Fruit fly (Drosophila melanogaster) whole organism, prepupa: ENCODE results near the gene CG31465.

Experiments used
- CG10631 ChIP-seq: fragments of 200-800 bp; sonication (Bioruptor generic); optimal IDR thresholded peaks from 2 replicates; lab custom pipeline; 2016; ENCODE audit warnings: missing biosample characterization, missing genetic modification characterization
- CG10669 ChIP-seq: fragments of 200-800 bp; sonication (Bioruptor generic); optimal IDR thresholded peaks from 3 replicates; lab custom pipeline; 2018; ENCODE audit warnings: missing biosample characterization, mild to moderate bottlenecking, missing genetic modification characterization, moderate library complexity
- CG11762 ChIP-seq: fragments of 200-800 bp; sonication (Bioruptor generic); optimal IDR thresholded peaks from 3 replicates; lab custom pipeline; 2016; ENCODE audit warnings: missing biosample characterization, missing genetic modification characterization; ENCODE audit not compliant: insufficient read depth
- CG11902 ChIP-seq: fragments of 200-800 bp; sonication (Bioruptor generic); optimal IDR thresholded peaks from 3 replicates; lab custom pipeline; 2016; ENCODE audit warnings: missing biosample characterization, missing genetic modification characterization
- CG15336 ChIP-seq: fragments of 200-800 bp; sonication (Bioruptor generic); IDR thresholded peaks from 2 replicates; pipeline ENCODE4 v1.3.6; 2022; ENCODE audit warnings: missing biosample characterization, missing genetic modification characterization
- CG16779 ChIP-seq: fragments of 200-800 bp; sonication (Bioruptor generic); optimal IDR thresholded peaks from 3 replicates; lab custom pipeline; 2017; ENCODE audit warnings: missing biosample characterization, mild to moderate bottlenecking, missing genetic modification characterization
- CG31627 ChIP-seq: fragments of 200-800 bp; sonication (Bioruptor generic); optimal IDR thresholded peaks from 3 replicates; lab custom pipeline; 2016; ENCODE audit warnings: missing biosample characterization, missing genetic modification characterization
- CG34406 ChIP-seq: fragments of 200-800 bp; sonication (Bioruptor generic); optimal IDR thresholded peaks from 3 replicates; lab custom pipeline; 2016; ENCODE audit warnings: missing biosample characterization, missing genetic modification characterization
- CG3919 ChIP-seq: fragments of 200-800 bp; sonication (Bioruptor generic); optimal IDR thresholded peaks from 3 replicates; lab custom pipeline; 2016; ENCODE audit warnings: missing biosample characterization, missing genetic modification characterization
- CG4318 ChIP-seq: fragments of 200-800 bp; sonication (Bioruptor generic); optimal IDR thresholded peaks from 3 replicates; lab custom pipeline; 2017; ENCODE audit warnings: missing biosample characterization, mild to moderate bottlenecking, missing genetic modification characterization
- CG6163 ChIP-seq: fragments of 200-800 bp; sonication (Bioruptor generic); IDR thresholded peaks from 3 replicates; pipeline ENCODE4 v1.3.6; 2022; ENCODE audit warnings: missing biosample characterization, missing genetic modification characterization
- CG6276 ChIP-seq: fragments of 200-800 bp; sonication (Bioruptor generic); optimal IDR thresholded peaks from 2 replicates; lab custom pipeline; 2017; ENCODE audit warnings: missing biosample characterization, mild to moderate bottlenecking, missing genetic modification characterization
- CG6792 ChIP-seq: fragments of 200-800 bp; sonication (Bioruptor generic); optimal IDR thresholded peaks from 3 replicates; lab custom pipeline; 2016; ENCODE audit warnings: missing biosample characterization, missing genetic modification characterization
- CG6808 ChIP-seq: fragments of 200-800 bp; sonication (Bioruptor generic); optimal IDR thresholded peaks from 3 replicates; lab custom pipeline; 2017; ENCODE audit warnings: missing biosample characterization, missing genetic modification characterization, mild to moderate bottlenecking, moderate library complexity, missing genetic modification reagents
- CG6854 ChIP-seq: fragments of 200-800 bp; sonication (Bioruptor generic); optimal IDR thresholded peaks from 2 replicates; lab custom pipeline; 2017; ENCODE audit warnings: missing biosample characterization, mild to moderate bottlenecking, missing genetic modification characterization
- CG7368 ChIP-seq: fragments of 200-800 bp; sonication (Bioruptor generic); optimal IDR thresholded peaks from 3 replicates; lab custom pipeline; 2016; ENCODE audit warnings: missing biosample characterization, missing genetic modification characterization
- CG8319 ChIP-seq: fragments of 200-800 bp; sonication (Bioruptor generic); optimal IDR thresholded peaks from 3 replicates; lab custom pipeline; 2016; ENCODE audit warnings: missing biosample characterization, missing genetic modification characterization
- CG9139 ChIP-seq: fragments of 200-800 bp; sonication (Bioruptor generic); optimal IDR thresholded peaks from 3 replicates; lab custom pipeline; 2017; ENCODE audit warnings: missing biosample characterization, mild to moderate bottlenecking, missing genetic modification characterization
- Eip75B ChIP-seq: fragments of 200-800 bp; sonication (Bioruptor generic); optimal IDR thresholded peaks from 3 replicates; lab custom pipeline; 2016; ENCODE audit warnings: missing biosample characterization, missing genetic modification characterization
- Eip93F ChIP-seq: fragments of 200-800 bp; sonication (Bioruptor generic); optimal IDR thresholded peaks from 2 replicates; lab custom pipeline; 2016; ENCODE audit warnings: missing biosample characterization, mild to moderate bottlenecking, missing genetic modification characterization
- Ets21C ChIP-seq: fragments of 200-800 bp; sonication (Bioruptor generic); optimal IDR thresholded peaks from 3 replicates; lab custom pipeline; 2016; ENCODE audit warnings: missing biosample characterization, missing genetic modification characterization
- Ets96B ChIP-seq: fragments of 200-800 bp; optimal IDR thresholded peaks from 2 replicates; lab custom pipeline; 2019; ENCODE audit warnings: missing biosample characterization, mild to moderate bottlenecking, missing genetic modification characterization, moderate library complexity
- Gug ChIP-seq: fragments of 200-800 bp; sonication (Bioruptor generic); IDR thresholded peaks from 2 replicates; pipeline ENCODE4 v1.3.6; 2022; ENCODE audit warnings: missing biosample characterization, missing genetic modification characterization
- Hr38 ChIP-seq: sonication (Bioruptor generic); optimal IDR thresholded peaks from 2 replicates; lab custom pipeline; 2016; ENCODE audit warnings: missing biosample characterization, missing genetic modification characterization
- Hr39 ChIP-seq: fragments of 200-800 bp; sonication (Bioruptor generic); optimal IDR thresholded peaks from 2 replicates; lab custom pipeline; 2016; ENCODE audit warnings: missing biosample characterization, missing genetic modification characterization
- Hr4 ChIP-seq: fragments of 200-800 bp; sonication (Bioruptor generic); optimal IDR thresholded peaks from 3 replicates; lab custom pipeline; 2016; ENCODE audit warnings: missing biosample characterization, missing genetic modification characterization
- Lpt ChIP-seq: fragments of 200-800 bp; sonication (Bioruptor generic); optimal IDR thresholded peaks from 3 replicates; lab custom pipeline; 2016; ENCODE audit warnings: missing biosample characterization, missing genetic modification characterization
- OdsH ChIP-seq: fragments of 200-800 bp; sonication (Bioruptor generic); optimal IDR thresholded peaks from 3 replicates; lab custom pipeline; 2016; ENCODE audit warnings: missing biosample characterization, missing genetic modification characterization
- Smox ChIP-seq: fragments of 200-800 bp; sonication (Bioruptor generic); optimal IDR thresholded peaks from 3 replicates; lab custom pipeline; 2016; ENCODE audit warnings: missing biosample characterization, missing genetic modification characterization
- Sox102F ChIP-seq: fragments of 200-800 bp; sonication (Bioruptor generic); optimal IDR thresholded peaks from 2 replicates; lab custom pipeline; 2016; ENCODE audit warnings: missing biosample characterization, mild to moderate bottlenecking, missing genetic modification characterization
- Sox14 ChIP-seq: fragments of 200-800 bp; sonication (Bioruptor generic); optimal IDR thresholded peaks from 3 replicates; lab custom pipeline; 2016; ENCODE audit warnings: missing biosample characterization, missing genetic modification characterization
- Sox15 ChIP-seq: fragments of 200-800 bp; sonication (Bioruptor generic); optimal IDR thresholded peaks from 3 replicates; lab custom pipeline; 2016; ENCODE audit warnings: missing biosample characterization, missing genetic modification characterization
- acj6 ChIP-seq: fragments of 200-800 bp; sonication (Bioruptor generic); optimal IDR thresholded peaks from 3 replicates; lab custom pipeline; 2016; ENCODE audit warnings: missing biosample characterization, missing genetic modification characterization
- cyc ChIP-seq: fragments of 200-800 bp; sonication (Bioruptor generic); optimal IDR thresholded peaks from 3 replicates; lab custom pipeline; 2016; ENCODE audit warnings: missing biosample characterization, missing genetic modification characterization
- dsx ChIP-seq: fragments of 200-800 bp; optimal IDR thresholded peaks from 3 replicates; lab custom pipeline; 2019; ENCODE audit warnings: missing biosample characterization, mild to moderate bottlenecking, missing genetic modification characterization, moderate library complexity; ENCODE audit not compliant: poor library complexity, severe bottlenecking
- esn ChIP-seq: fragments of 200-800 bp; sonication (Bioruptor generic); optimal IDR thresholded peaks from 2 replicates; lab custom pipeline; 2016; ENCODE audit warnings: missing biosample characterization, mild to moderate bottlenecking, missing genetic modification characterization, moderate library complexity
- fd59A ChIP-seq: fragments of 200-800 bp; sonication (Bioruptor generic); optimal IDR thresholded peaks from 2 replicates; lab custom pipeline; 2017; ENCODE audit warnings: missing biosample characterization, mild to moderate bottlenecking, missing genetic modification characterization, missing genetic modification reagents
- fd85E ChIP-seq: fragments of 200-800 bp; sonication (Bioruptor generic); optimal IDR thresholded peaks from 3 replicates; lab custom pipeline; 2016; ENCODE audit warnings: missing biosample characterization, missing genetic modification characterization
- fkh ChIP-seq: fragments of 200-800 bp; sonication (Bioruptor generic); optimal IDR thresholded peaks from 3 replicates; lab custom pipeline; 2017; ENCODE audit warnings: missing biosample characterization, mild to moderate bottlenecking, missing genetic modification characterization, moderate library complexity
- lz ChIP-seq: fragments of 200-800 bp; sonication (Bioruptor generic); optimal IDR thresholded peaks from 3 replicates; lab custom pipeline; 2016; ENCODE audit warnings: missing biosample characterization, missing genetic modification characterization
- pdm3 ChIP-seq: fragments of 200-800 bp; sonication (Bioruptor generic); optimal IDR thresholded peaks from 3 replicates; lab custom pipeline; 2016; ENCODE audit warnings: missing biosample characterization, missing genetic modification characterization
- salr ChIP-seq, 2 experiments: fragments of 200-800 bp; sonication (Bioruptor generic); optimal IDR thresholded peaks; 3 replicates each; lab custom pipeline; 2016 to 2018; ENCODE audit warnings: missing biosample characterization in 2 of 2, missing genetic modification characterization in 2 of 2, mild to moderate bottlenecking in 1 of 2
- spab ChIP-seq: fragments of 200-800 bp; sonication (Bioruptor generic); optimal IDR thresholded peaks from 2 replicates; lab custom pipeline; 2017; ENCODE audit warnings: missing biosample characterization, mild to moderate bottlenecking, missing genetic modification characterization, missing genetic modification reagents
- ss ChIP-seq, 2 experiments: fragments of 200-800 bp; sonication (Bioruptor generic); optimal IDR thresholded peaks; 2 replicates in 1 of 2; 3 replicates in 1 of 2; lab custom pipeline; 2017 to 2018; ENCODE audit warnings: mild to moderate bottlenecking in 2 of 2, missing biosample characterization in 2 of 2, missing genetic modification characterization in 2 of 2, moderate library complexity in 1 of 2
- svp ChIP-seq: fragments of 200-800 bp; sonication (Bioruptor generic); peaks from one replicate; lab custom pipeline; 2016; ENCODE audit warnings: missing biosample characterization, missing genetic modification characterization
- topi ChIP-seq: fragments of 200-800 bp; sonication (Bioruptor generic); optimal IDR thresholded peaks from 3 replicates; lab custom pipeline; 2016; ENCODE audit warnings: missing biosample characterization, missing genetic modification characterization
- vri ChIP-seq: fragments of 200-800 bp; sonication (Bioruptor generic); optimal IDR thresholded peaks from 3 replicates; lab custom pipeline; 2016; ENCODE audit warnings: missing biosample characterization, mild to moderate bottlenecking, missing genetic modification characterization

The CG31465 gene

dm6 chr3R:21887588-21888007 lies 7.0 kb downstream of the CG31465 start (continued):
- TF ChIP-seq Hr38 (GFP tag; lab: Kevin White, UChicago) = no peak
- TF ChIP-seq CG3919 = peak; percentile 66
- peak; percentile 47 for TF ChIP-seq Sox14 (GFP tag; lab: Kevin White, UChicago)
- no peak for TF ChIP-seq Lpt (GFP tag; lab: Kevin White, UChicago)
- TF ChIP-seq CG10631 = peak; percentile 25
- TF ChIP-seq ss (GFP tag; optimal IDR thresholded peaks at IDR 0.05; lab: Kevin White, UChicago) = no peak
- TF ChIP-seq Ets96B (tag; lab: Kevin White, UChicago) = no peak
- peak; percentile 74 for TF ChIP-seq svp (GFP tag; lab: Kevin White, UChicago)
- peak; percentile 20 for TF ChIP-seq CG16779 (tag; lab: Kevin White, UChicago)
- peak; percentile 73 for TF ChIP-seq topi (GFP tag; lab: Kevin White, UChicago)
- TF ChIP-seq Eip93F (GFP tag; lab: Kevin White, UChicago) = no peak
- peak; percentile 56 for TF ChIP-seq CG6163
- no peak for TF ChIP-seq Hr39 (GFP tag; lab: Kevin White, UChicago)
- TF ChIP-seq CG34406 (GFP tag; lab: Kevin White, UChicago) = no peak
- TF ChIP-seq Eip75B (GFP tag; lab: Kevin White, UChicago) = peak; percentile 8
- peak; percentile 64 for TF ChIP-seq CG15336
- TF ChIP-seq Hr4 (GFP tag; lab: Kevin White, UChicago) = peak; percentile 27
- peak; percentile 18 for TF ChIP-seq CG11762
- TF ChIP-seq CG6808 (GFP tag; lab: Kevin White, UChicago) = peak; percentile 37
- TF ChIP-seq CG7368 (GFP tag; lab: Kevin White, UChicago) = peak; percentile 56
- TF ChIP-seq lz (GFP tag; lab: Kevin White, UChicago) = peak; percentile 69
- no peak for TF ChIP-seq CG4318
- peak; percentile 11 for TF ChIP-seq spab (GFP tag; lab: Kevin White, UChicago)
- TF ChIP-seq cyc (GFP tag; lab: Kevin White, UChicago) = peak; percentile 65
- peak; percentile 29; the same call in 1 of the 2 replicates for TF ChIP-seq Gug
- TF ChIP-seq acj6 = peak; percentile 50
- TF ChIP-seq fd59A (GFP tag; lab: Kevin White, UChicago) = no peak
- TF ChIP-seq CG10669 (GFP tag; lab: Kevin White, UChicago) = no peak
- TF ChIP-seq Sox102F = no peak
- peak; percentile 17 for TF ChIP-seq OdsH (GFP tag; lab: Kevin White, UChicago)
- TF ChIP-seq CG6792 = peak; percentile 33
- TF ChIP-seq CG6276 (GFP tag; lab: Kevin White, UChicago) = no peak
- TF ChIP-seq pdm3 (GFP tag; lab: Kevin White, UChicago) = no peak
- peak; percentile 71 for TF ChIP-seq esn

dm6 chr3R:21888696-21889602 lies 8.3 kb downstream of the CG31465 start, which contains the start of gene CG43844:
TSS of gene CG43844 (plus strand) at chr3R:21889539.
- no peak for TF ChIP-seq fd85E
- peak; percentile 9 for TF ChIP-seq CG11902 (GFP tag; lab: Kevin White, UChicago)
- TF ChIP-seq CG6808 (GFP tag; lab: Kevin White, UChicago) = no peak
- no peak for TF ChIP-seq Ets21C (GFP tag; lab: Kevin White, UChicago)
- TF ChIP-seq CG8319 = no peak
- TF ChIP-seq CG6854 (GFP tag; lab: Kevin White, UChicago) = no peak
- no peak for TF ChIP-seq CG9139
- no peak for TF ChIP-seq Smox (GFP tag; lab: Kevin White, UChicago)
- TF ChIP-seq Hr39 (GFP tag; lab: Kevin White, UChicago) = no peak
- peak; percentile 10 for TF ChIP-seq vri (GFP tag; lab: Kevin White, UChicago)
- TF ChIP-seq Sox102F = no peak
- no peak for TF ChIP-seq Sox15 (GFP tag; lab: Kevin White, UChicago)
- no peak for TF ChIP-seq Lpt (GFP tag; lab: Kevin White, UChicago)
- TF ChIP-seq CG7368 (GFP tag; lab: Kevin White, UChicago) = peak; percentile 15
- TF ChIP-seq dsx (GFP tag; lab: Kevin White, UChicago) = peak; percentile 83
- TF ChIP-seq ss (GFP tag; optimal IDR thresholded peaks at IDR 0.05; lab: Kevin White, UChicago) = no peak
- TF ChIP-seq salr (GFP tag; optimal IDR thresholded peaks at IDR 0.05; lab: Kevin White, UChicago) = no peak
- TF ChIP-seq fkh (GFP tag; lab: Kevin White, UChicago) = no peak
- no peak for TF ChIP-seq cyc (GFP tag; lab: Kevin White, UChicago)
- no peak for TF ChIP-seq CG16779 (tag; lab: Kevin White, UChicago)
- TF ChIP-seq CG31627 (GFP tag; lab: Kevin White, UChicago) = no peak
- TF ChIP-seq CG6163 = 0 out of 3 replicates have a peak, but pooled peaks have one; percentile 9
- TF ChIP-seq fd59A (GFP tag; lab: Kevin White, UChicago) = no peak
- TF ChIP-seq Sox14 (GFP tag; lab: Kevin White, UChicago) = no peak
- TF ChIP-seq Hr4 (GFP tag; lab: Kevin White, UChicago) = no peak
- TF ChIP-seq Gug = no peak
- TF ChIP-seq svp (GFP tag; lab: Kevin White, UChicago) = peak; percentile 54
- TF ChIP-seq CG10631 = no peak
- no peak for TF ChIP-seq spab (GFP tag; lab: Kevin White, UChicago)
